Worm (Caenorhabditis elegans): ENCODE measurements around the gene C06B3.7.

DNA sequence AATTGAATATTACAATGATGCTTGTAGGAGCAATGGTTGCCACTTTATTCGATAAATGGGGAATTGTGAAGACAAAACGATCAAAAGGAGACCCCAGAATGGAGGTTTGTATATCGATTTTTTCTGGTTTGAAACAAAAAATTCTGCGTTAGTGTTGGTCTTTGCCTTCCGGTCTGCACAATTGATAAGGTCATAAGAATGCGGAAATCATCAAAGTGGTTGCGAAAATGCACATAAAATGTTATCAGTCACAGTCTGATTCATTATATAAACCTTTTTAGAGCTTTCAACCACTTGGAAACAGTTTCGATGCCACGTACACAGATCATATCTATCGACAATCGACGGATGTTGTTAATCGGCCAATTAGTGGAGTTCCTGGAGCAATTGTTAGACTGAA lies 15.9 kb upstream of the C06B3.7 start:
- TF ChIP-seq nhr-12 (tag; optimal IDR thresholded peaks at IDR 0.05) (no peak), aly-2 (tag; optimal IDR thresholded peaks at IDR 0.05) (no peak)

Data from whole organism, L3 larva.